Worm (Caenorhabditis elegans) whole organism, late embryonic: ENCODE data around the gene K08B4.7.

ENCODE experiments used
- C08G9.2 ChIP-seq: sonication (generic microtip); optimal IDR thresholded peaks from 2 replicates; lab custom pipeline; 2016; ENCODE audit warnings: mild to moderate bottlenecking, missing genetic modification characterization, moderate library complexity, missing compliant biosample characterization
- K02D7.2 ChIP-seq: sonication (generic microtip); optimal IDR thresholded peaks from 2 replicates; lab custom pipeline; 2017; ENCODE audit warnings: mild to moderate bottlenecking, missing genetic modification characterization, missing compliant biosample characterization
- Y22D7AL.16 ChIP-seq: sonication (generic microtip); optimal IDR thresholded peaks from 2 replicates; lab custom pipeline; 2016; ENCODE audit warnings: missing genetic modification characterization, missing compliant biosample characterization
- ahr-1 ChIP-seq: sonication (generic microtip); optimal IDR thresholded peaks from 2 replicates; lab custom pipeline; 2016; ENCODE audit warnings: missing genetic modification characterization, missing compliant biosample characterization
- ama-1 ChIP-seq: fragments of 150-350 bp; optimal IDR thresholded peaks from 2 replicates; lab custom pipeline; 2014
- ets-4 ChIP-seq: sonication (generic microtip); optimal IDR thresholded peaks from 2 replicates; lab custom pipeline; 2016; ENCODE audit warnings: missing genetic modification characterization, missing compliant biosample characterization
- hlh-8 ChIP-seq: sonication (generic microtip); optimal IDR thresholded peaks from 2 replicates; lab custom pipeline; 2016; ENCODE audit warnings: missing genotype, missing genetic modification characterization, missing compliant biosample characterization
- nhr-11 ChIP-seq: fragments of 150-350 bp; optimal IDR thresholded peaks from 2 replicates; lab custom pipeline; 2014; ENCODE audit warnings: missing biosample characterization, missing genetic modification characterization
- unc-86 ChIP-seq: sonication (generic microtip); optimal IDR thresholded peaks from 2 replicates; lab custom pipeline; 2016; ENCODE audit warnings: missing genetic modification characterization, missing compliant biosample characterization

ce11 chrIV:6049062-6049461 lies 43.2 kb downstream of the K08B4.7 start:
- TF ChIP-seq ama-1 (lab: Kevin White, UChicago) = no peak
- no peak for TF ChIP-seq K02D7.2 (tag; lab: Kevin White, UChicago)
- TF ChIP-seq Y22D7AL.16 (tag; lab: Kevin White, UChicago) = no peak
- TF ChIP-seq nhr-11 (tag; lab: Kevin White, UChicago) = no peak
- TF ChIP-seq C08G9.2 (tag; lab: Kevin White, UChicago) = no peak
- no peak for TF ChIP-seq hlh-8 (tag; lab: Kevin White, UChicago)
- no peak for TF ChIP-seq ahr-1 (tag; lab: Kevin White, UChicago)
- TF ChIP-seq ets-4 (tag; lab: Kevin White, UChicago) = no peak
- no peak for TF ChIP-seq unc-86 (tag; lab: Kevin White, UChicago)
